Worm (Caenorhabditis elegans) whole organism, dauer: ENCODE measurements around the gene C47E8.11.

Experiments used
- unc-62 ChIP-seq: sonication (generic microtip); optimal IDR thresholded peaks from 2 replicates; lab custom pipeline; 2017; ENCODE audit warnings: missing biosample characterization, missing genetic modification reagents, missing genetic modification characterization

Gene C47E8.11

ce11 chrV:14680014-14680413 is 8.4 kb upstream of the C47E8.11 start, which contains the start of gene C47E8.3:
C47E8.3 (plus strand) TSS chrV:14680314.
- no peak for TF ChIP-seq unc-62 (GFP tag; lab: Kevin White, UChicago)

- TF ChIP-seq unc-62 (GFP tag; lab: Kevin White, UChicago): no peak
These were observed 5.5 kb upstream of the C47E8.11 start for ce11 chrV:14682870-14683269.

ce11 chrV:14683291-14683690 is 5.1 kb upstream of the C47E8.11 start:
- TF ChIP-seq unc-62 (GFP tag; lab: Kevin White, UChicago): no peak

- no peak for TF ChIP-seq unc-62 (GFP tag; lab: Kevin White, UChicago)
These were observed 4.5 kb upstream of the C47E8.11 start for ce11 chrV:14683926-14684325.

ce11 chrV:14684359-14685312 is 3.8 kb upstream of the C47E8.11 start, which contains the start of gene hsp-90:
hsp-90 (plus strand) TSS chrV:14684918.
- TF ChIP-seq unc-62 (GFP tag; lab: Kevin White, UChicago): no peak

- TF ChIP-seq unc-62 (GFP tag; lab: Kevin White, UChicago): no peak
These were observed 2.9 kb upstream of the C47E8.11 start, which contains the start of gene C47E8.4 for ce11 chrV:14685435-14686058. C47E8.4 (minus strand) TSS chrV:14685485.

ce11 chrV:14686231-14687105 is 1.9 kb upstream of the C47E8.11 start:
- TF ChIP-seq unc-62 (GFP tag; lab: Kevin White, UChicago): no peak

- no peak for TF ChIP-seq unc-62 (GFP tag; lab: Kevin White, UChicago)
These were observed 1.1 kb upstream of the C47E8.11 start for ce11 chrV:14687106-14687964.

- TF ChIP-seq unc-62 (GFP tag; lab: Kevin White, UChicago): no peak
These were observed 789 bp downstream of the C47E8.11 start, which contains the start of gene gasr-8 for ce11 chrV:14689060-14689750. gasr-8 (plus strand) TSS chrV:14689110.

- no peak for TF ChIP-seq unc-62 (GFP tag; lab: Kevin White, UChicago)
These were observed 7.3 kb downstream of the C47E8.11 start for ce11 chrV:14695713-14696112.

- TF ChIP-seq unc-62 (GFP tag; lab: Kevin White, UChicago): no peak
These were observed 8.3 kb downstream of the C47E8.11 start, which contains the start of gene unc-112 for ce11 chrV:14696604-14697307. unc-112 (minus strand) TSS chrV:14696654.

- TF ChIP-seq unc-62 (GFP tag; lab: Kevin White, UChicago): no peak
These were observed 9.6 kb downstream of the C47E8.11 start for ce11 chrV:14698005-14698404.

- no peak for TF ChIP-seq unc-62 (GFP tag; lab: Kevin White, UChicago)
These were observed 10.2 kb downstream of the C47E8.11 start, which contains the start of gene set-5 for ce11 chrV:14698666-14699065. set-5 (plus strand) TSS chrV:14698966.
